Fruit fly (Drosophila melanogaster) whole organism, prepupa: ENCODE results near the gene CG14535.

ENCODE experiments used
- Blimp-1 ChIP-seq: fragments of 200-800 bp; sonication (Bioruptor generic); optimal IDR thresholded peaks from 3 replicates; lab custom pipeline; 2017; ENCODE audit warnings: missing biosample characterization, missing genetic modification characterization, mild to moderate bottlenecking, moderate library complexity, missing genetic modification reagents
- CG10631 ChIP-seq: fragments of 200-800 bp; sonication (Bioruptor generic); optimal IDR thresholded peaks from 2 replicates; lab custom pipeline; 2016; ENCODE audit warnings: missing biosample characterization, missing genetic modification characterization
- CG10669 ChIP-seq: fragments of 200-800 bp; sonication (Bioruptor generic); optimal IDR thresholded peaks from 3 replicates; lab custom pipeline; 2018; ENCODE audit warnings: missing biosample characterization, mild to moderate bottlenecking, missing genetic modification characterization, moderate library complexity
- CG11294 ChIP-seq: fragments of 200-800 bp; sonication (Bioruptor generic); IDR thresholded peaks from 2 replicates; pipeline ENCODE4 v1.3.6; 2022; ENCODE audit warnings: missing biosample characterization, missing genetic modification characterization
- CG11762 ChIP-seq: fragments of 200-800 bp; sonication (Bioruptor generic); optimal IDR thresholded peaks from 3 replicates; lab custom pipeline; 2016; ENCODE audit warnings: missing biosample characterization, missing genetic modification characterization; ENCODE audit not compliant: insufficient read depth
- CG15336 ChIP-seq: fragments of 200-800 bp; sonication (Bioruptor generic); IDR thresholded peaks from 2 replicates; pipeline ENCODE4 v1.3.6; 2022; ENCODE audit warnings: missing biosample characterization, missing genetic modification characterization
- CG1621 ChIP-seq: fragments of 200-800 bp; sonication (Bioruptor generic); optimal IDR thresholded peaks from 3 replicates; lab custom pipeline; 2018; ENCODE audit warnings: missing biosample characterization, mild to moderate bottlenecking, missing genetic modification characterization
- CG16779 ChIP-seq: fragments of 200-800 bp; sonication (Bioruptor generic); optimal IDR thresholded peaks from 3 replicates; lab custom pipeline; 2017; ENCODE audit warnings: missing biosample characterization, mild to moderate bottlenecking, missing genetic modification characterization
- CG3032 ChIP-seq: fragments of 200-800 bp; optimal IDR thresholded peaks from 2 replicates; lab custom pipeline; 2019; ENCODE audit warnings: missing biosample characterization, mild to moderate bottlenecking, missing genetic modification characterization, moderate library complexity
- CG31627 ChIP-seq: fragments of 200-800 bp; sonication (Bioruptor generic); optimal IDR thresholded peaks from 3 replicates; lab custom pipeline; 2016; ENCODE audit warnings: missing biosample characterization, missing genetic modification characterization
- CG32006 ChIP-seq: fragments of 200-800 bp; sonication (Bioruptor generic); optimal IDR thresholded peaks from 3 replicates; lab custom pipeline; 2017; ENCODE audit warnings: missing biosample characterization, mild to moderate bottlenecking, missing genetic modification characterization
- CG34406 ChIP-seq: fragments of 200-800 bp; sonication (Bioruptor generic); optimal IDR thresholded peaks from 3 replicates; lab custom pipeline; 2016; ENCODE audit warnings: missing biosample characterization, missing genetic modification characterization
- CG3919 ChIP-seq: fragments of 200-800 bp; sonication (Bioruptor generic); optimal IDR thresholded peaks from 3 replicates; lab custom pipeline; 2016; ENCODE audit warnings: missing biosample characterization, missing genetic modification characterization
- CG4318 ChIP-seq: fragments of 200-800 bp; sonication (Bioruptor generic); optimal IDR thresholded peaks from 3 replicates; lab custom pipeline; 2017; ENCODE audit warnings: missing biosample characterization, mild to moderate bottlenecking, missing genetic modification characterization
- CG6163 ChIP-seq: fragments of 200-800 bp; sonication (Bioruptor generic); IDR thresholded peaks from 3 replicates; pipeline ENCODE4 v1.3.6; 2022; ENCODE audit warnings: missing biosample characterization, missing genetic modification characterization
- CG6276 ChIP-seq: fragments of 200-800 bp; sonication (Bioruptor generic); optimal IDR thresholded peaks from 2 replicates; lab custom pipeline; 2017; ENCODE audit warnings: missing biosample characterization, mild to moderate bottlenecking, missing genetic modification characterization
- CG6792 ChIP-seq: fragments of 200-800 bp; sonication (Bioruptor generic); optimal IDR thresholded peaks from 3 replicates; lab custom pipeline; 2016; ENCODE audit warnings: missing biosample characterization, missing genetic modification characterization
- CG6808 ChIP-seq: fragments of 200-800 bp; sonication (Bioruptor generic); optimal IDR thresholded peaks from 3 replicates; lab custom pipeline; 2017; ENCODE audit warnings: missing biosample characterization, missing genetic modification characterization, mild to moderate bottlenecking, moderate library complexity, missing genetic modification reagents
- CG6854 ChIP-seq: fragments of 200-800 bp; sonication (Bioruptor generic); optimal IDR thresholded peaks from 2 replicates; lab custom pipeline; 2017; ENCODE audit warnings: missing biosample characterization, mild to moderate bottlenecking, missing genetic modification characterization
- CG7368 ChIP-seq: fragments of 200-800 bp; sonication (Bioruptor generic); optimal IDR thresholded peaks from 3 replicates; lab custom pipeline; 2016; ENCODE audit warnings: missing biosample characterization, missing genetic modification characterization
- CG8119 ChIP-seq: fragments of 200-800 bp; sonication (Bioruptor generic); IDR thresholded peaks from 3 replicates; pipeline ENCODE4 v1.3.6; 2022; ENCODE audit warnings: missing biosample characterization, missing genetic modification characterization
- CG8319 ChIP-seq: fragments of 200-800 bp; sonication (Bioruptor generic); optimal IDR thresholded peaks from 3 replicates; lab custom pipeline; 2016; ENCODE audit warnings: missing biosample characterization, missing genetic modification characterization
- CG8632 ChIP-seq: fragments of 200-800 bp; sonication (Bioruptor generic); optimal IDR thresholded peaks from 3 replicates; lab custom pipeline; 2016; ENCODE audit warnings: missing biosample characterization, missing genetic modification characterization
- CG9139 ChIP-seq: fragments of 200-800 bp; sonication (Bioruptor generic); optimal IDR thresholded peaks from 3 replicates; lab custom pipeline; 2017; ENCODE audit warnings: missing biosample characterization, mild to moderate bottlenecking, missing genetic modification characterization
- Eip75B ChIP-seq: fragments of 200-800 bp; sonication (Bioruptor generic); optimal IDR thresholded peaks from 3 replicates; lab custom pipeline; 2016; ENCODE audit warnings: missing biosample characterization, missing genetic modification characterization
- Eip78C ChIP-seq: fragments of 200-800 bp; sonication (Bioruptor generic); peaks from one replicate; lab custom pipeline; 2016; ENCODE audit warnings: missing biosample characterization, missing genetic modification characterization
- Eip93F ChIP-seq: fragments of 200-800 bp; sonication (Bioruptor generic); optimal IDR thresholded peaks from 2 replicates; lab custom pipeline; 2016; ENCODE audit warnings: missing biosample characterization, mild to moderate bottlenecking, missing genetic modification characterization
- Ets21C ChIP-seq: fragments of 200-800 bp; sonication (Bioruptor generic); optimal IDR thresholded peaks from 3 replicates; lab custom pipeline; 2016; ENCODE audit warnings: missing biosample characterization, missing genetic modification characterization
- Ets96B ChIP-seq: fragments of 200-800 bp; optimal IDR thresholded peaks from 2 replicates; lab custom pipeline; 2019; ENCODE audit warnings: missing biosample characterization, mild to moderate bottlenecking, missing genetic modification characterization, moderate library complexity
- Gug ChIP-seq: fragments of 200-800 bp; sonication (Bioruptor generic); IDR thresholded peaks from 2 replicates; pipeline ENCODE4 v1.3.6; 2022; ENCODE audit warnings: missing biosample characterization, missing genetic modification characterization
- Hr38 ChIP-seq: sonication (Bioruptor generic); optimal IDR thresholded peaks from 2 replicates; lab custom pipeline; 2016; ENCODE audit warnings: missing biosample characterization, missing genetic modification characterization
- Hr39 ChIP-seq: fragments of 200-800 bp; sonication (Bioruptor generic); optimal IDR thresholded peaks from 2 replicates; lab custom pipeline; 2016; ENCODE audit warnings: missing biosample characterization, missing genetic modification characterization
- Hr4 ChIP-seq: fragments of 200-800 bp; sonication (Bioruptor generic); optimal IDR thresholded peaks from 3 replicates; lab custom pipeline; 2016; ENCODE audit warnings: missing biosample characterization, missing genetic modification characterization
- Lpt ChIP-seq: fragments of 200-800 bp; sonication (Bioruptor generic); optimal IDR thresholded peaks from 3 replicates; lab custom pipeline; 2016; ENCODE audit warnings: missing biosample characterization, missing genetic modification characterization
- Met ChIP-seq: fragments of 200-800 bp; sonication (Bioruptor generic); optimal IDR thresholded peaks from 3 replicates; lab custom pipeline; 2016; ENCODE audit warnings: missing biosample characterization, missing genetic modification characterization
- OdsH ChIP-seq: fragments of 200-800 bp; sonication (Bioruptor generic); optimal IDR thresholded peaks from 3 replicates; lab custom pipeline; 2016; ENCODE audit warnings: missing biosample characterization, missing genetic modification characterization
- Smox ChIP-seq: fragments of 200-800 bp; sonication (Bioruptor generic); optimal IDR thresholded peaks from 3 replicates; lab custom pipeline; 2016; ENCODE audit warnings: missing biosample characterization, missing genetic modification characterization
- Sox14 ChIP-seq: fragments of 200-800 bp; sonication (Bioruptor generic); optimal IDR thresholded peaks from 3 replicates; lab custom pipeline; 2016; ENCODE audit warnings: missing biosample characterization, missing genetic modification characterization
- Sox15 ChIP-seq: fragments of 200-800 bp; sonication (Bioruptor generic); optimal IDR thresholded peaks from 3 replicates; lab custom pipeline; 2016; ENCODE audit warnings: missing biosample characterization, missing genetic modification characterization
- achi ChIP-seq: fragments of 200-800 bp; sonication (Bioruptor generic); optimal IDR thresholded peaks from 3 replicates; lab custom pipeline; 2016; ENCODE audit warnings: missing biosample characterization, missing genetic modification characterization
- acj6 ChIP-seq: fragments of 200-800 bp; sonication (Bioruptor generic); optimal IDR thresholded peaks from 3 replicates; lab custom pipeline; 2016; ENCODE audit warnings: missing biosample characterization, missing genetic modification characterization
- cyc ChIP-seq: fragments of 200-800 bp; sonication (Bioruptor generic); optimal IDR thresholded peaks from 3 replicates; lab custom pipeline; 2016; ENCODE audit warnings: missing biosample characterization, missing genetic modification characterization
- dac ChIP-seq: fragments of 200-800 bp; sonication (Bioruptor generic); optimal IDR thresholded peaks from 2 replicates; lab custom pipeline; 2017; ENCODE audit warnings: missing biosample characterization, mild to moderate bottlenecking, missing genetic modification characterization
- dsx ChIP-seq: fragments of 200-800 bp; optimal IDR thresholded peaks from 3 replicates; lab custom pipeline; 2019; ENCODE audit warnings: missing biosample characterization, mild to moderate bottlenecking, missing genetic modification characterization, moderate library complexity; ENCODE audit not compliant: poor library complexity, severe bottlenecking
- eg ChIP-seq: fragments of 200-800 bp; sonication (Bioruptor generic); IDR thresholded peaks from 3 replicates; pipeline ENCODE4 v1.3.6; 2022; ENCODE audit warnings: missing biosample characterization, missing genetic modification characterization
- fd85E ChIP-seq: fragments of 200-800 bp; sonication (Bioruptor generic); optimal IDR thresholded peaks from 3 replicates; lab custom pipeline; 2016; ENCODE audit warnings: missing biosample characterization, missing genetic modification characterization
- fkh ChIP-seq: fragments of 200-800 bp; sonication (Bioruptor generic); optimal IDR thresholded peaks from 3 replicates; lab custom pipeline; 2017; ENCODE audit warnings: missing biosample characterization, mild to moderate bottlenecking, missing genetic modification characterization, moderate library complexity
- net ChIP-seq: fragments of 200-800 bp; sonication (Bioruptor generic); optimal IDR thresholded peaks from 3 replicates; lab custom pipeline; 2016; ENCODE audit warnings: missing biosample characterization, missing genetic modification characterization
- pdm3 ChIP-seq: fragments of 200-800 bp; sonication (Bioruptor generic); optimal IDR thresholded peaks from 3 replicates; lab custom pipeline; 2016; ENCODE audit warnings: missing biosample characterization, missing genetic modification characterization
- salr ChIP-seq, 2 experiments: fragments of 200-800 bp; sonication (Bioruptor generic); optimal IDR thresholded peaks; 3 replicates each; lab custom pipeline; 2016 to 2018; ENCODE audit warnings: missing biosample characterization in 2 of 2, missing genetic modification characterization in 2 of 2, mild to moderate bottlenecking in 1 of 2
- spab ChIP-seq: fragments of 200-800 bp; sonication (Bioruptor generic); optimal IDR thresholded peaks from 2 replicates; lab custom pipeline; 2017; ENCODE audit warnings: missing biosample characterization, mild to moderate bottlenecking, missing genetic modification characterization, missing genetic modification reagents
- svp ChIP-seq: fragments of 200-800 bp; sonication (Bioruptor generic); peaks from one replicate; lab custom pipeline; 2016; ENCODE audit warnings: missing biosample characterization, missing genetic modification characterization
- topi ChIP-seq: fragments of 200-800 bp; sonication (Bioruptor generic); optimal IDR thresholded peaks from 3 replicates; lab custom pipeline; 2016; ENCODE audit warnings: missing biosample characterization, missing genetic modification characterization
- vri ChIP-seq: fragments of 200-800 bp; sonication (Bioruptor generic); optimal IDR thresholded peaks from 3 replicates; lab custom pipeline; 2016; ENCODE audit warnings: missing biosample characterization, mild to moderate bottlenecking, missing genetic modification characterization

Gene CG14535

DNA sequence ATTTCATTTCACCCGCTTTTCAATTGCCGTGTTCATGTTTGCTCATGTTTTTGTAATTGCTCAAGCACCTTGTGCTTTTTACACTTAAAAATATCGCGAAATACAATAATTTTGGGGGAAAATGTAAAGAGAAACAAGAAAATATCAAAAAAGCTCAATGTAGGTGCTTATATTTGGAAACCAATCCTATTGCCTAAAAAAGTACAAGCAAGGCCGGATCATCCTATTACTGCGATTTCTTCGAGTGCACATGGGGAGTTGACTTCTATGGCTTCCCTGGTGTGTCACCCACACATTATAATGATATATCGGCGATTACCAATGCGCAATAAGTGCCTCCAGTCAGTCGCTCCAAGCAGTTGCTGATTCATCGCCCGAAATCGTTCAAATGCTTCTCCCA lies 14.0 kb downstream of the CG14535 start:
- TF ChIP-seq salr (GFP tag; optimal IDR thresholded peaks at IDR 0.05; lab: Kevin White, UChicago) (no peak), dsx (GFP tag; lab: Kevin White, UChicago) (no peak), CG11294 (GFP tag; lab: Robert Waterston, UW) (no peak), CG11762 (GFP tag; lab: Kevin White, UChicago) (no peak), Eip93F (GFP tag; lab: Kevin White, UChicago) (no peak), CG6854 (GFP tag; lab: Kevin White, UChicago) (no peak), CG8319 (GFP tag; lab: Kevin White, UChicago) (no peak), CG1621 (tag; lab: Kevin White, UChicago) (no peak), achi (GFP tag; lab: Kevin White, UChicago) (no peak), CG8632 (GFP tag; lab: Kevin White, UChicago) (no peak), CG3919 (GFP tag; lab: Kevin White, UChicago) (no peak), CG6163 (GFP tag; lab: Robert Waterston, UW) (no peak), Smox (peak; percentile 31), OdsH (GFP tag; lab: Kevin White, UChicago) (no peak), Ets96B (tag; lab: Kevin White, UChicago) (no peak), CG9139 (GFP tag; lab: Kevin White, UChicago) (no peak), cyc (GFP tag; lab: Kevin White, UChicago) (peak; percentile 36), Gug (GFP tag; lab: Robert Waterston, UW) (no peak), acj6 (no peak), eg (GFP tag; lab: Robert Waterston, UW) (no peak), CG15336 (no peak), CG3032 (no peak), CG10669 (GFP tag; lab: Kevin White, UChicago) (no peak), CG34406 (GFP tag; lab: Kevin White, UChicago) (no peak), CG6276 (GFP tag; lab: Kevin White, UChicago) (no peak), Lpt (GFP tag; lab: Kevin White, UChicago) (no peak), fkh (GFP tag; lab: Kevin White, UChicago) (no peak), dac (GFP tag; lab: Kevin White, UChicago) (no peak), CG8119 (GFP tag; lab: Robert Waterston, UW) (no peak), CG10631 (GFP tag; lab: Kevin White, UChicago) (no peak), CG16779 (tag; lab: Kevin White, UChicago) (no peak), CG6792 (GFP tag; lab: Kevin White, UChicago) (no peak), CG32006 (GFP tag; lab: Kevin White, UChicago) (no peak), CG6808 (GFP tag; lab: Kevin White, UChicago) (no peak), Eip78C (GFP tag; lab: Kevin White, UChicago) (peak; percentile 45), Sox15 (GFP tag; lab: Kevin White, UChicago) (no peak), Hr39 (GFP tag; lab: Kevin White, UChicago) (peak; percentile 55), topi (GFP tag; lab: Kevin White, UChicago) (peak; percentile 18), svp (GFP tag; lab: Kevin White, UChicago) (peak; percentile 49), CG4318 (no peak), spab (GFP tag; lab: Kevin White, UChicago) (no peak), Met (no peak), Eip75B (GFP tag; lab: Kevin White, UChicago) (no peak), Hr4 (GFP tag; lab: Kevin White, UChicago) (no peak), net (no peak), CG7368 (GFP tag; lab: Kevin White, UChicago) (no peak), pdm3 (GFP tag; lab: Kevin White, UChicago) (no peak), Sox14 (GFP tag; lab: Kevin White, UChicago) (no peak), CG31627 (GFP tag; lab: Kevin White, UChicago) (peak; percentile 52), Hr38 (GFP tag; lab: Kevin White, UChicago) (no peak), vri (peak; percentile 10), fd85E (GFP tag; lab: Kevin White, UChicago) (no peak), Blimp-1 (GFP tag; lab: Kevin White, UChicago) (no peak), Ets21C (GFP tag; lab: Kevin White, UChicago) (no peak)
